Fruit fly (Drosophila melanogaster) whole organism, adult: ENCODE results near the gene Fer2LCH.

Experiments
- CG11617 ChIP-seq: fragments of 200-800 bp; sonication (Bioruptor generic); optimal IDR thresholded peaks from 2 replicates; lab custom pipeline; 2017; ENCODE audit warnings: mild to moderate bottlenecking, missing biosample characterization, missing genetic modification reagents, missing genetic modification characterization
- CG12768 ChIP-seq: fragments of 200-800 bp; sonication (Bioruptor generic); optimal IDR thresholded peaks from 2 replicates; lab custom pipeline; 2017; ENCODE audit warnings: missing biosample characterization, missing genetic modification characterization, mild to moderate bottlenecking, moderate library complexity, missing genetic modification reagents
- CG14711 ChIP-seq: fragments of 200-800 bp; sonication (Bioruptor generic); optimal IDR thresholded peaks from 2 replicates; lab custom pipeline; 2018; ENCODE audit warnings: missing biosample characterization, mild to moderate bottlenecking, missing genetic modification characterization, moderate library complexity
- CG1620 ChIP-seq: fragments of 200-800 bp; sonication (Bioruptor generic); optimal IDR thresholded peaks from 2 replicates; lab custom pipeline; 2016; ENCODE audit warnings: missing biosample characterization, missing genetic modification characterization
- CG33017 ChIP-seq: fragments of 200-800 bp; sonication (Bioruptor generic); optimal IDR thresholded peaks from 2 replicates; lab custom pipeline; 2018; ENCODE audit warnings: missing biosample characterization, mild to moderate bottlenecking, missing genetic modification characterization, moderate library complexity
- CG5204 ChIP-seq: fragments of 200-800 bp; sonication (Bioruptor generic); optimal IDR thresholded peaks from 2 replicates; lab custom pipeline; 2016; ENCODE audit warnings: missing biosample characterization, missing genetic modification characterization
- CG7045 ChIP-seq: fragments of 200-800 bp; sonication (Bioruptor generic); optimal IDR thresholded peaks from 2 replicates; lab custom pipeline; 2017; ENCODE audit warnings: missing biosample characterization, mild to moderate bottlenecking, missing genetic modification characterization
- CG7101 ChIP-seq: fragments of 200-800 bp; sonication (Bioruptor generic); optimal IDR thresholded peaks from 2 replicates; lab custom pipeline; 2018; ENCODE audit warnings: missing biosample characterization, mild to moderate bottlenecking, missing genetic modification characterization, moderate library complexity
- Clk ChIP-seq: fragments of 200-800 bp; sonication (Bioruptor generic); optimal IDR thresholded peaks from 2 replicates; lab custom pipeline; 2017; ENCODE audit warnings: missing biosample characterization, missing genetic modification characterization
- Crg-1 ChIP-seq: fragments of 200-800 bp; sonication (Bioruptor generic); optimal IDR thresholded peaks from 2 replicates; lab custom pipeline; 2016; ENCODE audit warnings: missing biosample characterization, missing genetic modification characterization
- Hr96 ChIP-seq: fragments of 200-800 bp; sonication (Bioruptor generic); optimal IDR thresholded peaks from 2 replicates; lab custom pipeline; 2016; ENCODE audit warnings: missing biosample characterization, missing genetic modification characterization
- Mnt ChIP-seq: fragments of 200-800 bp; sonication (Bioruptor generic); optimal IDR thresholded peaks from 2 replicates; lab custom pipeline; 2016; ENCODE audit warnings: missing biosample characterization, mild to moderate bottlenecking, missing genetic modification characterization
- bab1 ChIP-seq: fragments of 200-800 bp; sonication (Bioruptor generic); optimal IDR thresholded peaks from 3 replicates; lab custom pipeline; 2019; ENCODE audit warnings: missing biosample characterization, mild to moderate bottlenecking, missing genetic modification characterization, moderate library complexity
- cic ChIP-seq: fragments of 200-800 bp; sonication (Bioruptor generic); optimal IDR thresholded peaks from 2 replicates; lab custom pipeline; 2017; ENCODE audit warnings: missing biosample characterization, mild to moderate bottlenecking, missing genetic modification characterization, moderate library complexity
- cnc ChIP-seq, 2 experiments: fragments of >200 bp; optimal IDR thresholded peaks; 2 replicates each; lab custom pipeline; 2017
- kay ChIP-seq: fragments of 200-800 bp; sonication (Bioruptor generic); peaks from one replicate; lab custom pipeline; 2016; ENCODE audit warnings: missing biosample characterization, missing genetic modification characterization, borderline replicate concordance
- ovo ChIP-seq: fragments of 200-800 bp; sonication (Bioruptor generic); optimal IDR thresholded peaks from 2 replicates; lab custom pipeline; 2016; ENCODE audit warnings: missing biosample characterization, missing genetic modification characterization
- pad ChIP-seq: fragments of 200-800 bp; sonication (Bioruptor generic); optimal IDR thresholded peaks from 3 replicates; lab custom pipeline; 2017; ENCODE audit warnings: missing biosample characterization, missing genetic modification characterization, mild to moderate bottlenecking, moderate library complexity, missing genetic modification reagents
- tj ChIP-seq: fragments of 200-800 bp; sonication (Bioruptor generic); optimal IDR thresholded peaks from 3 replicates; lab custom pipeline; 2017; ENCODE audit warnings: missing biosample characterization, mild to moderate bottlenecking, missing genetic modification characterization, moderate library complexity
- toe ChIP-seq: fragments of 200-800 bp; sonication (Bioruptor generic); optimal IDR thresholded peaks from 2 replicates; lab custom pipeline; 2016; ENCODE audit warnings: missing biosample characterization, missing genetic modification characterization

The Fer2LCH gene

DNA sequence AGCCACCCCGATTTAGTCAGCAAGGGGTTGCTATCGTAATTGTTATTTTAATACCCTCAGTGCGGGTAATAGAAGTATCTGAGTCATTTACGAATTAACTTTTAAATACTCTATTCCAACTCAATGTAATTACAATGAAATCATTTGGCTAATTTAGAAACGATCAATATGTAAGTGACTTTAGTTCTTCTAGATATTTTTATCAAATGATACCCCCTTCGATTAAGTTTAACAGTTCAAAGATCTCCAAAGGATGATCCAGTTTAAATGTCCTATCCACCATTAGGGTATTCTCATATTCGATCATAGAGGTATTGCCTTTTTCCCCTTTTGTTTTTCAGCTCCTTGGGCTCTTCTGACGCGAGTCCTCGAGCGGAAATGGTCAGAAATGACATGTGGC lies 6.3 kb downstream of the Fer2LCH start:
- no peak for TF ChIP-seq CG7045 (GFP tag; lab: Kevin White, UChicago)
- no peak for TF ChIP-seq cnc (optimal IDR thresholded peaks at IDR 0.05; lab: Kevin White, UChicago)
- TF ChIP-seq tj, result no peak
- no peak for TF ChIP-seq Hr96 (GFP tag; lab: Kevin White, UChicago)
- TF ChIP-seq CG33017, result no peak
- no peak for TF ChIP-seq toe (GFP tag; lab: Kevin White, UChicago)
- no peak for TF ChIP-seq Clk (GFP tag; lab: Kevin White, UChicago)
- no peak for TF ChIP-seq CG5204 (GFP tag; lab: Kevin White, UChicago)
- TF ChIP-seq Mnt (GFP tag; lab: Kevin White, UChicago), result no peak
- no peak for TF ChIP-seq CG7101
- no peak for TF ChIP-seq bab1 (GFP tag; lab: Kevin White, UChicago)
- no peak for TF ChIP-seq CG14711

DNA sequence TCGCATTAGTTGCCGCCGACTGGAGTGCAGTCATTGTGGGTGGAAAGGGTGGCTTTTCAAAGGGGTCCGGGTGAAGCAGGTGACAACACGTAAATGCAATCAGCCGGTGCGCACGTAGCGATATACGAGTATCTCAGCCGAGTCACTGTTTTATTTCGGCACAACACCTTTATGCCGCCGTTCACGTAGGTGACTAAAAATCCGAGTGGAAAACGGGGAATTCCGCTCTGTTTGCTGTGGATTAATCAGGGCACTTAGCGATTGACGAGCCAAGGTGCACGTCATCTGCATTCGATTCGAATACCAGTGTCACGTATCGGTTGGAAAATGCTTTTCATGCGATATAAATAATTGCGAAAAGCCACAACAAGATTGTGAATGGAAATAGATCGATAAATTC lies 18.9 kb downstream of the Fer2LCH start:
- TF ChIP-seq bab1 (GFP tag; lab: Kevin White, UChicago) (peak; percentile 26), CG11617 (no peak), cic (GFP tag; lab: Kevin White, UChicago) (peak; percentile 6)

DNA sequence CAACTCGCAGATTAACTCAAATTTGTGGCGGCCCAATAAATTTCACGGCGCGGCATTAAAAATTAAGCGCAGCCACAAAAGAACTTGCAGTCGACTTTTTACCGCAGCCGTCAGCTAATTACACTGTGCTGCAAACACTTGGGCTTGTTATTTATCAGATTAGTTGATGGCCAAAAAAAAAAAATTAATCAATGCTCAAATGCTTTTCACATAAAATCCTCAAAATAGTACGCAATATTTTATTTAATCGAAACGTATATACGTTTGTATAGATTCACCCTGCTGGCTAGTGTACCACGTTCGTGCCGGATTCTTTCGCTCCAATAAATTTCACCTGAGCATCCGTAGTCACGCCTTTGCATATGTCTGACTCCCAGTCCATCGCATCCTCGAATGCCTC lies 26.2 kb downstream of the Fer2LCH start:
- TF ChIP-seq bab1 (GFP tag; lab: Kevin White, UChicago) (peak; percentile 5), CG5204 (GFP tag; lab: Kevin White, UChicago) (no peak)

DNA sequence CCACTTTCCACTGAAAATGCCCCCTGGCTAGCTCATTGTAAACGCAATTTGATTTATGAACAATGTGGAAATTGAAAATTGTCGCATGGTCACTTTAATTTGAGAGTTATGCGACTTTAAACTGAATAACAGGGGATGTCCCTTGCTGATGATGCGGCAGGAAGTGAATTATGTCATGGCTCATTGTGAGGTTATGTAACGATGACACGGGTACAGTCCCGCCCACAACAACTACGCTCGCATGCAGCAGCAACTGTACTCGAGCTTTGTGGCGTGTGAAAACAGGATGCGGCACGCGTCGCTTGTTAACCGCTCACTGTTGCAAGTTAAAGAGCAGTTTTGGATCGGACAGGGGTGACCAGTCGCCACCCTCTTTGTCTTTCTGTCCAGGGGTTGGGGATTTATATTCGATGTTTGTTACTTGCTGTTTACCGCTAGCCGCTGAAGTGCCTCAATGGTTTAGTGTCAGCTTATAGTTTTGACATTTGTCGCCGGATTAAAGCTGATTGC lies 29.2 kb downstream of the Fer2LCH start:
- no peak for TF ChIP-seq CG7045 (GFP tag; lab: Kevin White, UChicago)
- no peak for TF ChIP-seq CG14711
- TF ChIP-seq Hr96 (GFP tag; lab: Kevin White, UChicago), result no peak
- TF ChIP-seq cnc (optimal IDR thresholded peaks at IDR 0.05; lab: Kevin White, UChicago), result no peak
- TF ChIP-seq CG33017, result no peak
- TF ChIP-seq pad (GFP tag; lab: Kevin White, UChicago), result no peak
- TF ChIP-seq tj, result no peak
- TF ChIP-seq toe (GFP tag; lab: Kevin White, UChicago), result no peak
- no peak for TF ChIP-seq bab1 (GFP tag; lab: Kevin White, UChicago)
- TF ChIP-seq CG12768, result no peak
- no peak for TF ChIP-seq ovo (GFP tag; lab: Kevin White, UChicago)
- no peak for TF ChIP-seq CG11617
- TF ChIP-seq Clk (GFP tag; lab: Kevin White, UChicago), result no peak
- no peak for TF ChIP-seq kay
- no peak for TF ChIP-seq cic (GFP tag; lab: Kevin White, UChicago)
- no peak for TF ChIP-seq CG7101
- no peak for TF ChIP-seq CG5204 (GFP tag; lab: Kevin White, UChicago)
- TF ChIP-seq Crg-1 (GFP tag; lab: Kevin White, UChicago), result no peak
- no peak for TF ChIP-seq Mnt (GFP tag; lab: Kevin White, UChicago)

DNA sequence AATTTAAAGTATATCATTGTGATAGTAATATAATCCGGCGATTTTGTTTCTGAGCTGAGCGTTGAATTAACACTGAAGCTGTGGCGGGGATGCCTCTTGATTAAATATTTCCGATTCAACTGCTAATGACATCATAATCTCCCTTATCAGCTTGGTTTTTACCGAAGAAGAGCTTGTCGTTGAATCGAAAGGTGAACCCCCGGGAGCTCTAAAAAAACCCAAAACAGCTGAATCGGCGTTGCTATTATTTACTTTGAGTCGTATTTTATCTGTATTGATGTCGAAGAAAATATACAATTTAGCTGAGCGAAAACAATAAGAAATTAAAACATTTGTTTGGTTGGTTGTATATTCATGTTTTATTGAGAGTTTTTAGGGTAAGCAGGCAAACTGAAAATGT lies 31.6 kb downstream of the Fer2LCH start:
- TF ChIP-seq kay (peak; percentile 50), ovo (GFP tag; lab: Kevin White, UChicago) (no peak)

DNA sequence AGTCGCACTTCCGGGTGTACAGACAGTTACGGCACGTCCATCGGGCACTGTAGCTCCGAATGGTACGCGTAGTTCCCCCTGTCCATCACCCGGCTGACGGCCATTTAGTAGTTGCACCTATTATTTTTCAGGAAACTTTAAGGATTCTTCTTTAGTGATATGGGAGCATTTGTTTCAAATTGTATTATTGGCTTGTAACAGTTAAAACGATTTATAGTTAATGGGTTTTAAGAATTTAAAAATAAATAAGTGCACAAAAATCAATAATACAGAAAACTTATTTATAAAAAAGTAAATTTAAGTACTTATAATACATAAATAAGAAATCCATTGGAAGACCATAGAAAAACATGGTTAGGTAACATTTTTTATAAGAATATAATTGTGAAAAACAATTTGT lies 35.3 kb downstream of the Fer2LCH start, which contains the start of the genes CG2217 and CG42740:
Gene CG2217, minus strand, starts transcription at position 101 of the 400 bp plus-strand sequence.
Gene CG42740, minus strand, starts transcription at position 101 of the 400 bp plus-strand sequence.
- no peak for TF ChIP-seq Clk (GFP tag; lab: Kevin White, UChicago)
- no peak for TF ChIP-seq CG11617
- TF ChIP-seq CG12768, result no peak
- no peak for TF ChIP-seq CG14711
- TF ChIP-seq CG7101, result no peak
- no peak for TF ChIP-seq kay
- no peak for TF ChIP-seq CG5204 (GFP tag; lab: Kevin White, UChicago)
- no peak for TF ChIP-seq pad (GFP tag; lab: Kevin White, UChicago)

DNA sequence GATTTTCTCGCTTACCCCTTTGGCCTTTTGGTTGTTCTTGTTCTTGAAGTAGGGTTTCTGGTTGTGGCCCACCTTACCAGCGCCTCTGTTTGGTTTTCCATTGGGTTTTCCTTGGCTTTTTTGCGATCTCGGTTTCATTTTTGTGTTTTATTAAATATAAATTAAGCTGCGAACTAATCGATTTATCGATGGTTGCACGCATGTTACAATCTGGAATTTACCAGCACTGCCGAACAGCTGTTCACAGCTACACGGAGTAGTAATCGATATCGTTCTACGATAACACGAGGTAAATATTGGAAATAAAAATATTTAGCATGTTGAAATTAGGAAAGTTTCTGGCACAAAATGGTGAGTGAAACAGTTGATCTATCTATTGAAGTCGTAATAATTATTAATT lies 36.1 kb downstream of the Fer2LCH start, which contains the start of the genes CG15535 and mRpS18C:
Gene CG15535, minus strand, starts transcription at position 235 of the 400 bp plus-strand sequence.
Gene mRpS18C, plus strand, starts transcription at position 280 of the 400 bp plus-strand sequence.
- TF ChIP-seq Crg-1 (GFP tag; lab: Kevin White, UChicago), result no peak
- TF ChIP-seq CG5204 (GFP tag; lab: Kevin White, UChicago), result peak; percentile 41
- peak; percentile 50 for TF ChIP-seq CG7101
- TF ChIP-seq Mnt (GFP tag; lab: Kevin White, UChicago), result peak; percentile 90
- TF ChIP-seq cic (GFP tag; lab: Kevin White, UChicago), result peak; percentile 23
- TF ChIP-seq CG1620 (GFP tag; lab: Kevin White, UChicago), result no peak
- peak; percentile 43 for TF ChIP-seq toe (GFP tag; lab: Kevin White, UChicago)
- no peak for TF ChIP-seq CG7045 (GFP tag; lab: Kevin White, UChicago)
- TF ChIP-seq ovo (GFP tag; lab: Kevin White, UChicago), result no peak
- peak; percentile 46 for TF ChIP-seq bab1 (GFP tag; lab: Kevin White, UChicago)
- peak; percentile 92 for TF ChIP-seq kay
- no peak for TF ChIP-seq CG33017
- TF ChIP-seq cnc (optimal IDR thresholded peaks at IDR 0.05; lab: Kevin White, UChicago), result no peak
- TF ChIP-seq CG11617, result peak; percentile 36
- TF ChIP-seq tj, result no peak
- TF ChIP-seq CG12768, result no peak
- TF ChIP-seq pad (GFP tag; lab: Kevin White, UChicago), result peak; percentile 25
- no peak for TF ChIP-seq CG14711
- peak; percentile 21 for TF ChIP-seq Clk (GFP tag; lab: Kevin White, UChicago)
- TF ChIP-seq Hr96 (GFP tag; lab: Kevin White, UChicago), result no peak
